Fruit fly (Drosophila melanogaster) whole organism, embryonic: ENCODE measurements around the gene qtc.

ENCODE experiments used
- B-H1 ChIP-seq: fragments of 200-800 bp; sonication (Bioruptor generic); IDR thresholded peaks from 3 replicates; pipeline ENCODE4 v1.3.6; 2022; ENCODE audit warnings: missing biosample characterization, missing genetic modification characterization
- B-H2 ChIP-seq: fragments of 200-800 bp; sonication (Bioruptor generic); optimal IDR thresholded peaks from 2 replicates; lab custom pipeline; 2018; ENCODE audit warnings: missing biosample characterization, mild to moderate bottlenecking, missing genetic modification characterization
- CG12659 ChIP-seq: fragments of 200-800 bp; sonication (Bioruptor generic); optimal IDR thresholded peaks from 3 replicates; lab custom pipeline; 2017; ENCODE audit warnings: mild to moderate bottlenecking, missing biosample characterization, missing genetic modification reagents, missing genetic modification characterization
- CG12744 ChIP-seq: fragments of 200-800 bp; sonication (Bioruptor generic); optimal IDR thresholded peaks from 2 replicates; lab custom pipeline; 2016; ENCODE audit warnings: missing biosample characterization, missing genetic modification characterization
- CG13287 ChIP-seq: fragments of 200-800 bp; sonication (Bioruptor generic); IDR thresholded peaks from 2 replicates; pipeline ENCODE4 v1.3.6; 2022; ENCODE audit warnings: missing biosample characterization, missing genetic modification characterization; ENCODE audit not compliant: partially characterized antibody
- CG16815 ChIP-seq: fragments of 200-800 bp; sonication (Bioruptor generic); optimal IDR thresholded peaks from 3 replicates; lab custom pipeline; 2017; ENCODE audit warnings: missing biosample characterization, mild to moderate bottlenecking, missing genetic modification characterization
- CG17385 ChIP-seq: fragments of 200-800 bp; sonication (Bioruptor generic); optimal IDR thresholded peaks from 3 replicates; lab custom pipeline; 2018; ENCODE audit warnings: missing biosample characterization, mild to moderate bottlenecking, missing genetic modification characterization
- CG17829 ChIP-seq: fragments of 200-800 bp; optimal IDR thresholded peaks from 2 replicates; lab custom pipeline; 2019; ENCODE audit warnings: missing biosample characterization, mild to moderate bottlenecking, missing genetic modification characterization, moderate library complexity
- CG30431 ChIP-seq: fragments of 200-800 bp; sonication (Bioruptor generic); optimal IDR thresholded peaks from 2 replicates; lab custom pipeline; 2017; ENCODE audit warnings: missing biosample characterization, missing genetic modification characterization
- CG31441 ChIP-seq: fragments of 200-800 bp; sonication (Bioruptor generic); IDR thresholded peaks from 2 replicates; pipeline ENCODE4 v1.3.6; 2022; ENCODE audit warnings: missing biosample characterization, missing genetic modification characterization
- CG3407 ChIP-seq: fragments of 200-800 bp; sonication (Bioruptor generic); optimal IDR thresholded peaks from 2 replicates; lab custom pipeline; 2018; ENCODE audit warnings: missing biosample characterization, mild to moderate bottlenecking, missing genetic modification characterization
- CG34376 ChIP-seq: fragments of 200-800 bp; sonication (Bioruptor generic); optimal IDR thresholded peaks from 2 replicates; lab custom pipeline; 2018; ENCODE audit warnings: missing biosample characterization, mild to moderate bottlenecking, missing genetic modification characterization
- CG4282 ChIP-seq: fragments of 200-800 bp; sonication (Bioruptor generic); optimal IDR thresholded peaks from 2 replicates; lab custom pipeline; 2016; ENCODE audit warnings: missing biosample characterization, missing genetic modification characterization
- CG4328 ChIP-seq: fragments of 200-800 bp; sonication (Bioruptor generic); optimal IDR thresholded peaks from 3 replicates; lab custom pipeline; 2017; ENCODE audit warnings: missing biosample characterization, missing genetic modification reagents, missing genetic modification characterization
- CG43689 ChIP-seq: fragments of 200-800 bp; sonication (Bioruptor generic); IDR thresholded peaks from 2 replicates; pipeline ENCODE4 v1.3.6; 2022; ENCODE audit warnings: missing biosample characterization, missing genetic modification characterization
- CG4617 ChIP-seq: fragments of 200-800 bp; sonication (Bioruptor generic); optimal IDR thresholded peaks from 3 replicates; lab custom pipeline; 2016; ENCODE audit warnings: missing biosample characterization, missing genetic modification characterization, borderline replicate concordance
- CG6791 ChIP-seq: fragments of 200-800 bp; sonication (Bioruptor generic); IDR thresholded peaks from 3 replicates; pipeline ENCODE4 v1.3.6; 2022; ENCODE audit warnings: missing biosample characterization, missing genetic modification characterization; ENCODE audit not compliant: partially characterized antibody
- CG8478 ChIP-seq: fragments of >200 bp; optimal IDR thresholded peaks from 2 replicates; lab custom pipeline; 2018
- CG9797 ChIP-seq: fragments of 200-800 bp; sonication (Bioruptor generic); optimal IDR thresholded peaks from 3 replicates; lab custom pipeline; 2018; ENCODE audit warnings: missing biosample characterization, mild to moderate bottlenecking, missing genetic modification characterization
- CG9932 ChIP-seq: fragments of 200-800 bp; sonication (Bioruptor generic); IDR thresholded peaks from 2 replicates; pipeline ENCODE4 v1.3.6; 2022; ENCODE audit warnings: missing biosample characterization, missing genetic modification characterization
- Chrac-16 ChIP-seq: fragments of 200-800 bp; sonication (Bioruptor generic); optimal IDR thresholded peaks from 3 replicates; lab custom pipeline; 2016; ENCODE audit warnings: missing biosample characterization, missing genetic modification characterization
- Ets65A ChIP-seq: fragments of 200-800 bp; sonication (Bioruptor generic); peaks from one replicate; lab custom pipeline; 2016; ENCODE audit warnings: missing biosample characterization, missing genetic modification characterization
- Ets97D ChIP-seq: fragments of 200-800 bp; sonication (Bioruptor generic); optimal IDR thresholded peaks from 3 replicates; lab custom pipeline; 2016; ENCODE audit warnings: missing biosample characterization, missing genetic modification characterization
- HLH3B ChIP-seq: fragments of 200-800 bp; sonication (Bioruptor generic); IDR thresholded peaks from 2 replicates; pipeline ENCODE4 v1.3.6; 2022; ENCODE audit warnings: missing biosample characterization, missing genetic modification characterization
- Myb ChIP-seq: fragments of 200-800 bp; sonication (Bioruptor generic); optimal IDR thresholded peaks from 2 replicates; lab custom pipeline; 2016; ENCODE audit warnings: missing biosample characterization, missing genetic modification characterization
- Oli ChIP-seq: fragments of 200-800 bp; sonication (Bioruptor generic); optimal IDR thresholded peaks from 2 replicates; lab custom pipeline; 2018; ENCODE audit warnings: missing biosample characterization, mild to moderate bottlenecking, missing genetic modification characterization, moderate library complexity
- Ravus ChIP-seq: fragments of 200-800 bp; sonication (Bioruptor generic); IDR thresholded peaks from 2 replicates; pipeline ENCODE4 v1.3.6; 2022; ENCODE audit warnings: missing biosample characterization, missing genetic modification characterization
- Scr ChIP-seq: fragments of 200-800 bp; sonication (Bioruptor generic); IDR thresholded peaks from 2 replicates; pipeline ENCODE4 v1.3.6; 2022; ENCODE audit warnings: missing biosample characterization, missing genetic modification characterization; ENCODE audit not compliant: partially characterized antibody
- Sry-δ ChIP-seq: fragments of 200-800 bp; sonication (Bioruptor generic); optimal IDR thresholded peaks from 2 replicates; lab custom pipeline; 2016; ENCODE audit warnings: missing biosample characterization, missing genetic modification characterization
- Usf ChIP-seq: fragments of 200-800 bp; sonication (Bioruptor generic); optimal IDR thresholded peaks from 2 replicates; lab custom pipeline; 2017; ENCODE audit warnings: missing genotype, missing biosample characterization, missing genetic modification characterization
- ac ChIP-seq: fragments of 200-800 bp; sonication (Bioruptor generic); optimal IDR thresholded peaks from 3 replicates; lab custom pipeline; 2017; ENCODE audit warnings: missing biosample characterization, mild to moderate bottlenecking, missing genetic modification characterization
- al ChIP-seq: fragments of 200-800 bp; sonication (Bioruptor generic); IDR thresholded peaks from 2 replicates; pipeline ENCODE4 v1.3.6; 2022; ENCODE audit warnings: missing biosample characterization, missing genetic modification characterization
- amos ChIP-seq: fragments of 200-800 bp; sonication (Bioruptor generic); IDR thresholded peaks from 2 replicates; pipeline ENCODE4 v1.3.6; 2022; ENCODE audit warnings: missing biosample characterization, missing genetic modification characterization; ENCODE audit not compliant: partially characterized antibody
- az2 ChIP-seq: fragments of 200-800 bp; sonication (Bioruptor generic); optimal IDR thresholded peaks from 3 replicates; lab custom pipeline; 2016; ENCODE audit warnings: missing biosample characterization, missing genetic modification characterization
- bowl ChIP-seq: fragments of 200-800 bp; sonication (Bioruptor generic); IDR thresholded peaks from 2 replicates; pipeline ENCODE4 v1.3.6; 2022; ENCODE audit warnings: missing biosample characterization, missing genetic modification characterization
- dysf ChIP-seq: fragments of 200-800 bp; sonication (Bioruptor generic); IDR thresholded peaks from 3 replicates; pipeline ENCODE4 v1.3.6; 2022; ENCODE audit warnings: missing biosample characterization, missing genetic modification characterization
- hbn ChIP-seq: fragments of 200-800 bp; sonication (Bioruptor generic); IDR thresholded peaks from 2 replicates; pipeline ENCODE4 v1.3.6; 2022; ENCODE audit warnings: missing biosample characterization, missing genetic modification characterization; ENCODE audit not compliant: partially characterized antibody
- her ChIP-seq: fragments of 200-800 bp; sonication (Bioruptor generic); optimal IDR thresholded peaks from 2 replicates; lab custom pipeline; 2016; ENCODE audit warnings: missing biosample characterization, missing genetic modification characterization
- hkb ChIP-seq, 2 experiments: fragments of 200-800 bp in 1 of 2; fragments of >200 bp in 1 of 2; sonication (Bioruptor generic) in 1 of 2; IDR thresholded peaks in 1 of 2; optimal IDR thresholded peaks in 1 of 2; 2 replicates each; pipeline versions ENCODE4 v1.3.6 to Lab custom; 2017 to 2022; ENCODE audit warnings: missing biosample characterization in 1 of 2, missing genetic modification characterization in 1 of 2
- insv ChIP-seq, 2 experiments: fragments of 200-800 bp; sonication (Bioruptor generic); optimal IDR thresholded peaks; 3 replicates each; lab custom pipeline; 2016 to 2018; ENCODE audit warnings: missing biosample characterization in 2 of 2, missing genetic modification characterization in 2 of 2
- jumu ChIP-seq: fragments of 200-800 bp; sonication (Bioruptor generic); optimal IDR thresholded peaks from 3 replicates; lab custom pipeline; 2016; ENCODE audit warnings: missing biosample characterization, missing genetic modification characterization
- mirr ChIP-seq: fragments of 200-800 bp; sonication (Bioruptor generic); optimal IDR thresholded peaks from 3 replicates; lab custom pipeline; 2018; ENCODE audit warnings: missing biosample characterization, mild to moderate bottlenecking, missing genetic modification characterization
- pros ChIP-seq: fragments of 200-800 bp; sonication (Bioruptor generic); optimal IDR thresholded peaks from 3 replicates; lab custom pipeline; 2019; ENCODE audit warnings: missing biosample characterization, mild to moderate bottlenecking, missing genetic modification characterization, moderate library complexity
- run ChIP-seq: fragments of 200-800 bp; sonication (Bioruptor generic); optimal IDR thresholded peaks from 3 replicates; lab custom pipeline; 2018; ENCODE audit warnings: missing biosample characterization, mild to moderate bottlenecking, missing genetic modification characterization
- salm ChIP-seq: fragments of 200-800 bp; sonication (Bioruptor generic); optimal IDR thresholded peaks from 2 replicates; lab custom pipeline; 2018; ENCODE audit warnings: missing biosample characterization, mild to moderate bottlenecking, missing genetic modification characterization
- slou ChIP-seq: fragments of 200-800 bp; sonication (Bioruptor generic); optimal IDR thresholded peaks from 3 replicates; lab custom pipeline; 2016; ENCODE audit warnings: missing biosample characterization, missing genetic modification characterization
- sr ChIP-seq: fragments of 200-800 bp; sonication (Bioruptor generic); IDR thresholded peaks from 3 replicates; pipeline ENCODE4 v1.3.6; 2022; ENCODE audit warnings: missing biosample characterization, missing genetic modification characterization
- unpg ChIP-seq: fragments of 200-800 bp; sonication (Bioruptor generic); optimal IDR thresholded peaks from 3 replicates; lab custom pipeline; 2018; ENCODE audit warnings: missing biosample characterization, mild to moderate bottlenecking, missing genetic modification characterization, moderate library complexity
- vvl ChIP-seq: fragments of 200-800 bp; sonication (Bioruptor generic); IDR thresholded peaks from 2 replicates; pipeline ENCODE4 v1.3.6; 2022; ENCODE audit warnings: missing biosample characterization, missing genetic modification characterization
- z ChIP-seq: fragments of 200-800 bp; sonication (Bioruptor generic); IDR thresholded peaks from 3 replicates; pipeline ENCODE4 v1.3.6; 2022; ENCODE audit warnings: missing biosample characterization, missing genetic modification characterization
- zen2 ChIP-seq: fragments of 200-800 bp; sonication (Bioruptor generic); IDR thresholded peaks from 3 replicates; pipeline ENCODE4 v1.3.6; 2022; ENCODE audit warnings: missing biosample characterization, missing genetic modification characterization; ENCODE audit not compliant: partially characterized antibody

qtc gene

dm6 chr2L:5099790-5100360 lies 39.3 kb downstream of the qtc start, which contains the start of gene ND-13A (continued):
- no peak for TF ChIP-seq CG4282 (GFP tag; lab: Kevin White, UChicago)
- peak; percentile 53 for TF ChIP-seq CG4617
- TF ChIP-seq ac (GFP tag; lab: Kevin White, UChicago) = no peak
- no peak for TF ChIP-seq CG43689 (GFP tag; lab: Robert Waterston, UW)
- no peak for TF ChIP-seq CG4328
- no peak for TF ChIP-seq CG3407
- TF ChIP-seq Usf (GFP tag; lab: Kevin White, UChicago) = no peak
- TF ChIP-seq jumu (GFP tag; lab: Kevin White, UChicago) = no peak
- no peak for TF ChIP-seq B-H2 (GFP tag; lab: Kevin White, UChicago)
- 0 out of 2 replicates have a peak, but pooled peaks have one; percentile 22 for TF ChIP-seq CG31441
- TF ChIP-seq Ravus = no peak
- TF ChIP-seq Chrac-16 = no peak
- no peak for TF ChIP-seq HLH3B (GFP tag; lab: Robert Waterston, UW)
- TF ChIP-seq CG16815 (GFP tag; lab: Kevin White, UChicago) = no peak
- TF ChIP-seq CG9932 (GFP tag; lab: Robert Waterston, UW) = no peak
- TF ChIP-seq bowl (GFP tag; lab: Robert Waterston, UW) = no peak
- no peak for TF ChIP-seq Ets65A (GFP tag; lab: Kevin White, UChicago)
- no peak for TF ChIP-seq unpg
- TF ChIP-seq Myb (GFP tag; lab: Kevin White, UChicago) = peak; percentile 18
- TF ChIP-seq slou (GFP tag; lab: Kevin White, UChicago) = no peak
- no peak for TF ChIP-seq insv (GFP tag; optimal IDR thresholded peaks at IDR 0.05; lab: Kevin White, UChicago)
- TF ChIP-seq CG12744 (GFP tag; lab: Kevin White, UChicago) = no peak
- no peak for TF ChIP-seq CG8478 (lab: Kevin White, UChicago)
- TF ChIP-seq CG6791 (GFP tag; lab: Robert Waterston, UW) = peak; percentile 35; the same call in 1 of the 3 replicates
- TF ChIP-seq B-H1 = no peak
- peak; percentile 35 for TF ChIP-seq CG12659
- no peak for TF ChIP-seq CG17385 (GFP tag; lab: Kevin White, UChicago)
- TF ChIP-seq dysf (GFP tag; lab: Robert Waterston, UW) = no peak
- TF ChIP-seq mirr = peak; percentile 3
- TF ChIP-seq z (GFP tag; lab: Robert Waterston, UW) = no peak
- peak; percentile 24 for TF ChIP-seq Ets97D (GFP tag; lab: Kevin White, UChicago)
- TF ChIP-seq hbn (GFP tag; lab: Robert Waterston, UW) = no peak
- TF ChIP-seq CG30431 (GFP tag; lab: Kevin White, UChicago) = no peak
- no peak for TF ChIP-seq al (GFP tag; lab: Robert Waterston, UW)
- TF ChIP-seq her (GFP tag; lab: Kevin White, UChicago) = no peak
- TF ChIP-seq amos = no peak
- no peak for TF ChIP-seq Oli (tag; lab: Kevin White, UChicago)
- no peak for TF ChIP-seq az2 (GFP tag; lab: Kevin White, UChicago)
- TF ChIP-seq Scr (GFP tag; lab: Robert Waterston, UW) = peak; percentile 30; the same call in 1 of the 2 replicates
- peak; percentile 61 for TF ChIP-seq CG9797 (GFP tag; lab: Kevin White, UChicago)
- TF ChIP-seq pros (GFP tag; lab: Kevin White, UChicago) = no peak
- no peak for TF ChIP-seq run
- no peak for TF ChIP-seq vvl (GFP tag; lab: Robert Waterston, UW)
- TF ChIP-seq CG17829 (tag; lab: Kevin White, UChicago) = no peak
- peak; percentile 55; the same call in 1 of the 2 replicates for TF ChIP-seq CG13287
- no peak for TF ChIP-seq CG34376 (GFP tag; lab: Kevin White, UChicago)
- TF ChIP-seq hkb (optimal IDR thresholded peaks at IDR 0.05; lab: Kevin White, UChicago) = no peak
- TF ChIP-seq hkb (GFP tag; IDR thresholded peaks at IDR 0.05; lab: Robert Waterston, UW) = no peak; the same call in 1 of the 2 replicates
- no peak for TF ChIP-seq Sry-δ (GFP tag; lab: Kevin White, UChicago)
- TF ChIP-seq salm (tag; lab: Kevin White, UChicago) = no peak
- no peak for TF ChIP-seq sr (GFP tag; lab: Robert Waterston, UW)
- no peak for TF ChIP-seq zen2
